Worm (Caenorhabditis elegans) whole organism, L4 larva: ENCODE results near the gene sptl-3.

ENCODE experiments used
- D1046.2 ChIP-seq: fragments of 200-800 bp; sonication (Bioruptor generic); IDR thresholded peaks from 2 replicates; pipeline ENCODE4 v1.3.6; 2022; ENCODE audit warnings: missing genetic modification characterization, missing compliant biosample characterization
- F10B5.3 ChIP-seq: sonication (generic microtip); optimal IDR thresholded peaks from 2 replicates; lab custom pipeline; 2016; ENCODE audit warnings: mild to moderate bottlenecking, missing genetic modification characterization, missing compliant biosample characterization
- F26F4.8 ChIP-seq: fragments of 200-800 bp; sonication (Bioruptor generic); conservative IDR thresholded peaks from 2 replicates; pipeline ENCODE4 v1.3.6; 2022; ENCODE audit warnings: missing genetic modification characterization, missing compliant biosample characterization
- F44E2.7 ChIP-seq: fragments of 200-800 bp; sonication (Bioruptor generic); IDR thresholded peaks from 2 replicates; pipeline ENCODE4 v2.1.2; 2022; ENCODE audit warnings: missing genetic modification characterization, missing compliant biosample characterization
- R02D3.7 ChIP-seq: fragments of 150-350 bp; sonication (generic microtip); optimal IDR thresholded peaks from 3 replicates; lab custom pipeline; 2014; ENCODE audit warnings: missing biosample characterization, missing genetic modification characterization
- T20F7.1 ChIP-seq: fragments of 200-800 bp; sonication (Bioruptor generic); optimal IDR thresholded peaks from 2 replicates; lab custom pipeline; 2018; ENCODE audit warnings: mild to moderate bottlenecking, missing genetic modification characterization, missing compliant biosample characterization
- T26A8.4 ChIP-seq: fragments of 200-800 bp; sonication (Bioruptor generic); IDR thresholded peaks from 2 replicates; pipeline ENCODE4 v1.3.6; 2022; ENCODE audit warnings: missing genetic modification characterization, missing compliant biosample characterization
- Y48G9A.11 ChIP-seq: fragments of 200-800 bp; sonication (Bioruptor generic); IDR thresholded peaks from 2 replicates; pipeline ENCODE4 v1.3.6; 2022; ENCODE audit warnings: missing genetic modification reagents, missing genetic modification characterization, missing compliant biosample characterization
- Y5F2A.4 ChIP-seq: fragments of 200-800 bp; sonication (Bioruptor generic); optimal IDR thresholded peaks from 2 replicates; lab custom pipeline; 2018; ENCODE audit warnings: mild to moderate bottlenecking, missing genetic modification characterization, missing compliant biosample characterization
- ZK546.5 ChIP-seq, 2 experiments: sonication (generic microtip); optimal IDR thresholded peaks; 2 replicates each; lab custom pipeline; 2017; ENCODE audit warnings: missing biosample characterization in 2 of 2, missing genetic modification characterization in 2 of 2
- aha-1 ChIP-seq: fragments of 150-350 bp; peaks from one replicate; lab custom pipeline; 2014; ENCODE audit warnings: missing biosample characterization, missing genetic modification characterization
- attf-4 ChIP-seq: sonication (generic microtip); optimal IDR thresholded peaks from 3 replicates; lab custom pipeline; 2017; ENCODE audit warnings: missing biosample characterization, missing genetic modification characterization
- ceh-20 ChIP-seq: fragments of 200-800 bp; sonication (Bioruptor generic); IDR thresholded peaks from 2 replicates; pipeline ENCODE4 v1.3.6; 2022; ENCODE audit warnings: missing genetic modification reagents, missing genetic modification characterization, missing compliant biosample characterization
- ceh-32 ChIP-seq: sonication (generic microtip); optimal IDR thresholded peaks from 2 replicates; lab custom pipeline; 2016; ENCODE audit warnings: mild to moderate bottlenecking, missing genetic modification characterization, missing compliant biosample characterization; ENCODE audit not compliant: poor library complexity
- ceh-62 ChIP-seq: sonication (generic microtip); optimal IDR thresholded peaks from 2 replicates; lab custom pipeline; 2017; ENCODE audit warnings: missing biosample characterization, missing genetic modification characterization
- cey-2 ChIP-seq: sonication (generic microtip); optimal IDR thresholded peaks from 3 replicates; lab custom pipeline; 2017; ENCODE audit warnings: missing genetic modification characterization, mild to moderate bottlenecking, missing compliant biosample characterization, antibody characterized with exemption, borderline replicate concordance; ENCODE audit not compliant: insufficient read depth
- daf-16 ChIP-seq, 3 experiments: sonication (generic microtip); optimal IDR thresholded peaks; 2 replicates each; lab custom pipeline; 2016 to 2017; ENCODE audit warnings: missing genetic modification characterization in 3 of 3, missing genetic modification reagents in 3 of 3, mild to moderate bottlenecking in 2 of 3, missing compliant biosample characterization in 2 of 3, missing biosample characterization in 1 of 3, moderate library complexity in 1 of 3
- daf-8 ChIP-seq: fragments of 200-800 bp; sonication (Bioruptor generic); IDR thresholded peaks from 2 replicates; pipeline ENCODE4 v1.3.6; 2022; ENCODE audit warnings: missing genetic modification characterization, missing compliant biosample characterization
- dmd-6 ChIP-seq: fragments of 200-800 bp; sonication (Bioruptor generic); IDR thresholded peaks from 2 replicates; pipeline ENCODE4 v1.3.6; 2022; ENCODE audit warnings: missing genetic modification reagents, missing genetic modification characterization, missing compliant biosample characterization
- dmd-8 ChIP-seq: fragments of 200-800 bp; sonication (Bioruptor generic); IDR thresholded peaks from 2 replicates; pipeline ENCODE4 v1.3.6; 2022; ENCODE audit warnings: missing genetic modification characterization, missing compliant biosample characterization
- dmd-9 ChIP-seq: fragments of 200-800 bp; sonication (Bioruptor generic); IDR thresholded peaks from 2 replicates; pipeline ENCODE4 v1.3.6; 2022; ENCODE audit warnings: missing genetic modification reagents, missing genetic modification characterization, missing compliant biosample characterization
- dpl-1 ChIP-seq: fragments of 150-350 bp; optimal IDR thresholded peaks from 2 replicates; lab custom pipeline; 2014; ENCODE audit warnings: missing biosample characterization, missing genetic modification reagents, missing genetic modification characterization
- duxl-1 ChIP-seq: sonication (generic microtip); optimal IDR thresholded peaks from 2 replicates; lab custom pipeline; 2016; ENCODE audit warnings: mild to moderate bottlenecking, missing genetic modification characterization, moderate library complexity, missing compliant biosample characterization; ENCODE audit not compliant: poor library complexity
- dve-1 ChIP-seq: sonication (generic microtip); optimal IDR thresholded peaks from 2 replicates; lab custom pipeline; 2017; ENCODE audit warnings: antibody characterized with exemption, mild to moderate bottlenecking, missing genetic modification characterization, missing compliant biosample characterization; ENCODE audit not compliant: insufficient read depth
- hif-1 ChIP-seq, 2 experiments: sonication (generic microtip); optimal IDR thresholded peaks; 2 replicates each; lab custom pipeline; 2016 to 2017; ENCODE audit warnings: missing compliant biosample characterization in 2 of 2, missing genetic modification characterization in 2 of 2, missing genetic modification reagents in 2 of 2, missing genotype in 2 of 2, mild to moderate bottlenecking in 1 of 2
- hlh-30 ChIP-seq: sonication (generic microtip); optimal IDR thresholded peaks from 2 replicates; lab custom pipeline; 2017; ENCODE audit warnings: antibody characterized with exemption, mild to moderate bottlenecking, missing genetic modification characterization, missing compliant biosample characterization; ENCODE audit not compliant: insufficient read depth
- hmg-1.1 ChIP-seq: fragments of 200-800 bp; sonication (Bioruptor generic); IDR thresholded peaks from 2 replicates; pipeline ENCODE4 v1.3.6; 2022; ENCODE audit warnings: missing genetic modification reagents, missing genetic modification characterization, missing compliant biosample characterization
- jun-1 ChIP-seq: fragments of 150-350 bp; optimal IDR thresholded peaks from 2 replicates; lab custom pipeline; 2014; ENCODE audit warnings: missing biosample characterization, missing genetic modification reagents, missing genetic modification characterization
- lim-7 ChIP-seq: fragments of 200-800 bp; sonication (Bioruptor generic); IDR thresholded peaks from 2 replicates; pipeline ENCODE4 v1.3.6; 2022; ENCODE audit warnings: missing genetic modification characterization, missing compliant biosample characterization
- lin-1 ChIP-seq: fragments of 200-800 bp; sonication (Bioruptor generic); IDR thresholded peaks from 2 replicates; pipeline ENCODE4 v1.3.6; 2022; ENCODE audit warnings: missing genetic modification reagents, missing genetic modification characterization, missing compliant biosample characterization
- lin-15B ChIP-seq: fragments of 150-350 bp; sonication (generic microtip); optimal IDR thresholded peaks from 3 replicates; lab custom pipeline; 2014; ENCODE audit warnings: missing biosample characterization, missing genetic modification characterization
- lin-38 ChIP-seq: fragments of 200-800 bp; sonication (Bioruptor generic); IDR thresholded peaks from 2 replicates; pipeline ENCODE4 v1.3.6; 2022; ENCODE audit warnings: missing genetic modification reagents, missing genetic modification characterization, missing compliant biosample characterization
- lin-39 ChIP-seq: fragments of 150-350 bp; optimal IDR thresholded peaks from 2 replicates; lab custom pipeline; 2014; ENCODE audit warnings: missing biosample characterization, missing genetic modification reagents, missing genetic modification characterization
- madf-5 ChIP-seq, 2 experiments: fragments of 200-800 bp; sonication (Bioruptor generic); IDR thresholded peaks; 2 replicates each; pipeline ENCODE4 v1.3.6; 2022; ENCODE audit warnings: missing compliant biosample characterization in 2 of 2, missing genetic modification characterization in 2 of 2
- madf-9 ChIP-seq: fragments of 200-800 bp; sonication (Bioruptor generic); conservative IDR thresholded peaks from 2 replicates; pipeline ENCODE4 v1.3.6; 2022; ENCODE audit warnings: missing genetic modification reagents, missing genetic modification characterization, missing compliant biosample characterization
- mep-1 ChIP-seq: fragments of 150-350 bp; sonication (generic microtip); optimal IDR thresholded peaks from 3 replicates; lab custom pipeline; 2014; ENCODE audit warnings: missing biosample characterization, missing genetic modification characterization
- nhr-10 ChIP-seq: fragments of 150-350 bp; optimal IDR thresholded peaks from 2 replicates; lab custom pipeline; 2014; ENCODE audit warnings: missing biosample characterization, missing genetic modification characterization
- nhr-11 ChIP-seq: fragments of 150-350 bp; optimal IDR thresholded peaks from 2 replicates; lab custom pipeline; 2014; ENCODE audit warnings: missing biosample characterization, missing genetic modification characterization
- nhr-25 ChIP-seq: sonication (generic microtip); optimal IDR thresholded peaks from 2 replicates; lab custom pipeline; 2017; ENCODE audit warnings: missing genetic modification characterization, mild to moderate bottlenecking, missing compliant biosample characterization, antibody characterized with exemption, moderate library complexity, borderline replicate concordance; ENCODE audit not compliant: insufficient read depth
- nhr-41 ChIP-seq: fragments of 200-800 bp; sonication (Bioruptor generic); IDR thresholded peaks from 2 replicates; pipeline ENCODE4 v1.3.6; 2022; ENCODE audit warnings: missing genetic modification reagents, missing genetic modification characterization, missing compliant biosample characterization
- nhr-48 ChIP-seq: sonication (generic microtip); optimal IDR thresholded peaks from 2 replicates; lab custom pipeline; 2016; ENCODE audit warnings: mild to moderate bottlenecking, missing genetic modification characterization, missing compliant biosample characterization
- nhr-76 ChIP-seq: fragments of 150-350 bp; optimal IDR thresholded peaks from 2 replicates; lab custom pipeline; 2014; ENCODE audit warnings: missing biosample characterization, missing genetic modification characterization
- php-3 ChIP-seq: fragments of 200-800 bp; sonication (Bioruptor generic); IDR thresholded peaks from 2 replicates; pipeline ENCODE4 v1.3.6; 2022; ENCODE audit warnings: missing genetic modification reagents, missing genetic modification characterization, missing compliant biosample characterization
- rbr-2 ChIP-seq: sonication (generic microtip); optimal IDR thresholded peaks from 2 replicates; lab custom pipeline; 2016; ENCODE audit warnings: missing genotype, missing genetic modification characterization, missing compliant biosample characterization
- saeg-2 ChIP-seq: fragments of 200-800 bp; sonication (Bioruptor generic); IDR thresholded peaks from 2 replicates; pipeline ENCODE4 v1.3.6; 2022; ENCODE audit warnings: missing genetic modification reagents, missing genetic modification characterization, missing compliant biosample characterization
- unc-62 ChIP-seq, 3 experiments: fragments of 150-350 bp in 1 of 3; sonication (generic microtip); optimal IDR thresholded peaks in 2 of 3; peaks in 1 of 3; 1 replicate in 1 of 3; 2 replicates in 2 of 3; lab custom pipeline; 2014 to 2017; ENCODE audit warnings: missing biosample characterization in 3 of 3, missing genetic modification characterization in 3 of 3, missing genetic modification reagents in 3 of 3, missing genotype in 1 of 3
- zfp-2 ChIP-seq: sonication (generic microtip); optimal IDR thresholded peaks from 2 replicates; lab custom pipeline; 2016; ENCODE audit warnings: mild to moderate bottlenecking, missing genetic modification characterization, missing compliant biosample characterization
- zfp-3 ChIP-seq: fragments of 200-800 bp; sonication (Bioruptor generic); conservative IDR thresholded peaks from 2 replicates; pipeline ENCODE4 v1.3.6; 2022; ENCODE audit warnings: missing genetic modification reagents, missing genetic modification characterization, missing compliant biosample characterization
- zip-11 ChIP-seq: fragments of 200-800 bp; sonication (Bioruptor generic); IDR thresholded peaks from 2 replicates; pipeline ENCODE4 v1.3.6; 2022; ENCODE audit warnings: missing genetic modification characterization, missing compliant biosample characterization
- zip-2 ChIP-seq: fragments of 150-350 bp; optimal IDR thresholded peaks from 2 replicates; lab custom pipeline; 2014; ENCODE audit warnings: missing biosample characterization, missing genetic modification characterization

The sptl-3 gene

ce11 chrV:13879241-13879640 lies 13.9 kb upstream of the sptl-3 start, which contains the start of gene lbp-7 (continued):
- TF ChIP-seq dmd-9 (no peak), mep-1 (tag; lab: Kevin White, UChicago) (no peak), lin-1 (GFP tag; lab: Robert Waterston, UW) (no peak), attf-4 (tag; lab: Kevin White, UChicago) (no peak), saeg-2 (GFP tag; lab: Robert Waterston, UW) (no peak), hlh-30 (no peak), aha-1 (tag; lab: Kevin White, UChicago) (peak; percentile 31), zfp-3 (no peak), lim-7 (GFP tag; lab: Robert Waterston, UW) (no peak), dmd-6 (GFP tag; lab: Robert Waterston, UW) (peak; percentile 81), hmg-1.1 (GFP tag; lab: Robert Waterston, UW) (no peak), ceh-62 (tag; lab: Kevin White, UChicago) (no peak), ceh-20 (GFP tag; lab: Robert Waterston, UW) (no peak), rbr-2 (tag; lab: Kevin White, UChicago) (no peak), T20F7.1 (GFP tag; lab: Kevin White, UChicago) (no peak), Y48G9A.11 (GFP tag; lab: Robert Waterston, UW) (no peak), daf-8 (no peak), cey-2 (tag; lab: Kevin White, UChicago) (no peak), Y5F2A.4 (GFP tag; lab: Kevin White, UChicago) (no peak), nhr-11 (no peak), F10B5.3 (tag; lab: Kevin White, UChicago) (no peak), nhr-25 (tag; lab: Kevin White, UChicago) (no peak), madf-5 (GFP tag; IDR thresholded peaks at IDR 0.05; lab: Robert Waterston, UW) (no peak), ceh-32 (no peak), dmd-8 (GFP tag; lab: Robert Waterston, UW) (no peak), nhr-76 (tag; lab: Kevin White, UChicago) (no peak), unc-62 (GFP tag; optimal IDR thresholded peaks at IDR 0.05 in 1 of 2; lab: Kevin White, UChicago) (peak in 1 of 2 experiments; percentile 39), unc-62 (tag; optimal IDR thresholded peaks at IDR 0.05; lab: Kevin White, UChicago) (no peak), dve-1 (tag; lab: Kevin White, UChicago) (peak; percentile 49), lin-39 (tag; lab: Kevin White, UChicago) (no peak), F26F4.8 (GFP tag; lab: Robert Waterston, UW) (no peak), dpl-1 (no peak), jun-1 (tag; lab: Kevin White, UChicago) (no peak), R02D3.7 (tag; lab: Kevin White, UChicago) (no peak), duxl-1 (tag; lab: Kevin White, UChicago) (no peak), T26A8.4 (GFP tag; lab: Robert Waterston, UW) (no peak), zip-2 (tag; lab: Kevin White, UChicago) (no peak), ZK546.5 (tag; optimal IDR thresholded peaks at IDR 0.05; lab: Kevin White, UChicago) (no peak), F44E2.7 (GFP tag; lab: Robert Waterston, UW) (no peak), lin-15B (tag; lab: Kevin White, UChicago) (no peak), D1046.2 (no peak), daf-16 (GFP tag; optimal IDR thresholded peaks at IDR 0.05; lab: Kevin White, UChicago) (no peak), daf-16 (tag; optimal IDR thresholded peaks at IDR 0.05; lab: Kevin White, UChicago) (peak; percentile 79), madf-9 (GFP tag; lab: Robert Waterston, UW) (no peak), zfp-2 (tag; lab: Kevin White, UChicago) (no peak), nhr-10 (no peak), zip-11 (GFP tag; lab: Robert Waterston, UW) (no peak), nhr-48 (no peak), hif-1 (tag; optimal IDR thresholded peaks at IDR 0.05; lab: Kevin White, UChicago) (no peak), nhr-41 (GFP tag; lab: Robert Waterston, UW) (no peak), lin-38 (no peak), php-3 (GFP tag; lab: Robert Waterston, UW) (peak; percentile 62; the same call in 1 of the 2 replicates)
